Worm (Caenorhabditis elegans) whole organism, L2 larva: Measurements from ENCODE around the gene C54F6.6.

Experiments used
- R02D3.7 ChIP-seq: fragments of 150-350 bp; optimal IDR thresholded peaks from 2 replicates; lab custom pipeline; 2014; ENCODE audit warnings: missing biosample characterization, missing genetic modification characterization
- alr-1 ChIP-seq: fragments of 150-350 bp; optimal IDR thresholded peaks from 2 replicates; lab custom pipeline; 2014; ENCODE audit warnings: missing biosample characterization, missing genetic modification characterization
- ama-1 ChIP-seq: fragments of 150-350 bp; optimal IDR thresholded peaks from 2 replicates; lab custom pipeline; 2018; ENCODE audit warnings: inconsistent platforms
- fos-1 ChIP-seq: fragments of 150-350 bp; optimal IDR thresholded peaks from 2 replicates; lab custom pipeline; 2014; ENCODE audit warnings: missing biosample characterization, missing genetic modification characterization
- gmeb-1 ChIP-seq: fragments of 150-350 bp; optimal IDR thresholded peaks from 2 replicates; lab custom pipeline; 2014; ENCODE audit warnings: missing biosample characterization, missing genetic modification characterization
- nhr-10 ChIP-seq: sonication (generic microtip); optimal IDR thresholded peaks from 2 replicates; lab custom pipeline; 2017; ENCODE audit warnings: missing biosample characterization, missing genetic modification characterization
- nhr-77 ChIP-seq: fragments of 150-350 bp; optimal IDR thresholded peaks from 2 replicates; lab custom pipeline; 2014; ENCODE audit warnings: missing biosample characterization, missing genetic modification characterization
- unc-39 ChIP-seq: fragments of 150-350 bp; optimal IDR thresholded peaks from 2 replicates; lab custom pipeline; 2014; ENCODE audit warnings: missing biosample characterization, missing genetic modification characterization
- zag-1 ChIP-seq: fragments of 150-350 bp; optimal IDR thresholded peaks from 2 replicates; lab custom pipeline; 2014; ENCODE audit warnings: missing biosample characterization, missing genetic modification characterization
- ztf-11 ChIP-seq: sonication (generic microtip); optimal IDR thresholded peaks from 2 replicates; lab custom pipeline; 2017; ENCODE audit warnings: missing biosample characterization, missing genetic modification characterization
- ztf-4 ChIP-seq: fragments of 150-350 bp; optimal IDR thresholded peaks from 2 replicates; lab custom pipeline; 2014; ENCODE audit warnings: missing biosample characterization, missing genetic modification characterization

DNA sequence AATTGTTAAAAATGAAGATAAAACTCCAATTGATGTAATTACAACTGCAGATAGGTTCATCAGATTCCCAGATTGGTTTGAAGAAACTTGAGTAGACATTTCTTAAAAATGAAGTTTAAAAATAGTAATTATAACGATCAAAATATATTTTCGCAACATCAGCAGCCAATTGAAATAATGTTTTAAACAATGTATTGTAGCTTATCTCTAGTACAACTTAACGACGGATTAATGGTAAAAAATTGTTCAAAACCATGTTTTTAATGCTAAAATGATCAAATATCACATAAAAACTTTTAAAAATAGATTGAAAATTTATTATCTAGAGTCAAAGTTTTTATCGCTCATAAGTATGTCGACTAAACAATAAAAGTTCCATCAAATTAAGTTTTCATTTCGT is 28.3 kb upstream of the C54F6.6 start, which contains the start of gene srbc-11:
- TF ChIP-seq unc-39 (tag; lab: Kevin White, UChicago) (no peak), R02D3.7 (tag; lab: Kevin White, UChicago) (no peak), fos-1 (tag; lab: Kevin White, UChicago) (no peak), gmeb-1 (no peak), ztf-11 (tag; lab: Kevin White, UChicago) (no peak), ztf-4 (tag; lab: Kevin White, UChicago) (no peak), nhr-10 (no peak), nhr-77 (tag; lab: Kevin White, UChicago) (no peak), zag-1 (no peak), alr-1 (tag; lab: Kevin White, UChicago) (no peak), ama-1 (lab: Kevin White, UChicago) (no peak)
